Worm (Caenorhabditis elegans): ENCODE results near the gene unc-27.
A peak's percentile ranks its signal among the peaks of the same experiment; 100 is the strongest.

unc-27 gene

ce11 chrX:8831162-8831561 lies 41.9 kb downstream of the unc-27 start, which contains the start of gene C28G1.6:
TSS of gene C28G1.6 (minus strand) at chrX:8831262.
- no peak for TF ChIP-seq aly-1 (tag; optimal IDR thresholded peaks at IDR 0.05)
- no peak for TF ChIP-seq ceh-13 (GFP tag; optimal IDR thresholded peaks at IDR 0.05)
- TF ChIP-seq scrt-1 (GFP tag; IDR thresholded peaks at IDR 0.05) = no peak
- TF ChIP-seq F13C5.2 (tag; optimal IDR thresholded peaks at IDR 0.05) = no peak
- no peak for TF ChIP-seq ets-7 (tag; optimal IDR thresholded peaks at IDR 0.05)
- no peak for TF ChIP-seq B0310.2 (tag; optimal IDR thresholded peaks at IDR 0.05)
- TF ChIP-seq hmbx-1 (tag; optimal IDR thresholded peaks at IDR 0.05) = no peak
- no peak for TF ChIP-seq hmg-4 (GFP tag; optimal IDR thresholded peaks at IDR 0.05)
- no peak for TF ChIP-seq hnd-1 (tag; optimal IDR thresholded peaks at IDR 0.05)
- no peak for TF ChIP-seq sea-1 (GFP tag; conservative IDR thresholded peaks at IDR 0.05)
- no peak for TF ChIP-seq tbx-11 (GFP tag; IDR thresholded peaks at IDR 0.05)
- TF ChIP-seq flt-1 (GFP tag; IDR thresholded peaks at IDR 0.05) = no peak
- no peak for TF ChIP-seq ceh-36 (tag; optimal IDR thresholded peaks at IDR 0.05)
- no peak for TF ChIP-seq tbx-37 (GFP tag; conservative IDR thresholded peaks at IDR 0.05)

- TF ChIP-seq scrt-1 (GFP tag; IDR thresholded peaks at IDR 0.05) = no peak
- TF ChIP-seq B0310.2 (tag; optimal IDR thresholded peaks at IDR 0.05) = no peak
- no peak for TF ChIP-seq aly-1 (tag; optimal IDR thresholded peaks at IDR 0.05)
- no peak for TF ChIP-seq F13C5.2 (tag; optimal IDR thresholded peaks at IDR 0.05)
- TF ChIP-seq ama-1 (optimal IDR thresholded peaks at IDR 0.05) = no peak
- TF ChIP-seq tra-4 (tag; optimal IDR thresholded peaks at IDR 0.05) = no peak
- TF ChIP-seq hmbx-1 (tag; optimal IDR thresholded peaks at IDR 0.05) = no peak
- TF ChIP-seq ceh-13 (GFP tag; optimal IDR thresholded peaks at IDR 0.05) = no peak
- TF ChIP-seq tbx-37 (GFP tag; conservative IDR thresholded peaks at IDR 0.05) = no peak
- no peak for TF ChIP-seq flt-1 (GFP tag; IDR thresholded peaks at IDR 0.05)
- TF ChIP-seq pes-1 (GFP tag; IDR thresholded peaks at IDR 0.05) = no peak
- TF ChIP-seq hnd-1 (tag; optimal IDR thresholded peaks at IDR 0.05) = no peak
- no peak for TF ChIP-seq sea-1 (GFP tag; conservative IDR thresholded peaks at IDR 0.05)
- TF ChIP-seq ceh-36 (tag; optimal IDR thresholded peaks at IDR 0.05) = no peak
- no peak for TF ChIP-seq ets-7 (tag; optimal IDR thresholded peaks at IDR 0.05)
Observed at ce11 chrX:8835405-8835804, 46.1 kb downstream of the unc-27 start, which contains the start of gene sec-15. TSS of gene sec-15 (minus strand) at chrX:8835715.

- TF ChIP-seq sea-1 (GFP tag; conservative IDR thresholded peaks at IDR 0.05) (peak; percentile 98), hmg-4 (GFP tag; optimal IDR thresholded peaks at IDR 0.05) (peak; percentile 99), ets-7 (tag; optimal IDR thresholded peaks at IDR 0.05) (peak; percentile 89), tbx-37 (GFP tag; conservative IDR thresholded peaks at IDR 0.05) (peak; percentile 99), ceh-36 (tag; optimal IDR thresholded peaks at IDR 0.05) (peak; percentile 96), scrt-1 (GFP tag; IDR thresholded peaks at IDR 0.05) (peak; percentile 99), flt-1 (GFP tag; IDR thresholded peaks at IDR 0.05) (peak; percentile 98), ama-1 (optimal IDR thresholded peaks at IDR 0.05) (no peak), F13C5.2 (tag; optimal IDR thresholded peaks at IDR 0.05) (peak; percentile 98), ceh-13 (GFP tag; optimal IDR thresholded peaks at IDR 0.05) (peak; percentile 96), pes-1 (GFP tag; IDR thresholded peaks at IDR 0.05) (peak; percentile 97), hnd-1 (tag; optimal IDR thresholded peaks at IDR 0.05) (peak; percentile 94), B0310.2 (tag; optimal IDR thresholded peaks at IDR 0.05) (peak; percentile 96), tbx-11 (GFP tag; IDR thresholded peaks at IDR 0.05) (peak; percentile 95), aly-1 (tag; optimal IDR thresholded peaks at IDR 0.05) (peak; percentile 93), tra-4 (tag; optimal IDR thresholded peaks at IDR 0.05) (peak; percentile 95), hmbx-1 (tag; optimal IDR thresholded peaks at IDR 0.05) (peak; percentile 86)
Observed at ce11 chrX:8835887-8836348, 46.7 kb downstream of the unc-27 start, which contains the start of gene C28G1.2. TSS of gene C28G1.2 (plus strand) at chrX:8836016.

ce11 chrX:8838176-8838575 lies 48.9 kb downstream of the unc-27 start:
- TF ChIP-seq ceh-13 (GFP tag; optimal IDR thresholded peaks at IDR 0.05) (no peak), sea-1 (GFP tag; conservative IDR thresholded peaks at IDR 0.05) (no peak), hmbx-1 (tag; optimal IDR thresholded peaks at IDR 0.05) (no peak), ama-1 (optimal IDR thresholded peaks at IDR 0.05) (no peak), tra-4 (tag; optimal IDR thresholded peaks at IDR 0.05) (no peak), pes-1 (GFP tag; IDR thresholded peaks at IDR 0.05) (no peak)
